Worm (Caenorhabditis elegans): ENCODE results near the gene F27D9.2.

DNA sequence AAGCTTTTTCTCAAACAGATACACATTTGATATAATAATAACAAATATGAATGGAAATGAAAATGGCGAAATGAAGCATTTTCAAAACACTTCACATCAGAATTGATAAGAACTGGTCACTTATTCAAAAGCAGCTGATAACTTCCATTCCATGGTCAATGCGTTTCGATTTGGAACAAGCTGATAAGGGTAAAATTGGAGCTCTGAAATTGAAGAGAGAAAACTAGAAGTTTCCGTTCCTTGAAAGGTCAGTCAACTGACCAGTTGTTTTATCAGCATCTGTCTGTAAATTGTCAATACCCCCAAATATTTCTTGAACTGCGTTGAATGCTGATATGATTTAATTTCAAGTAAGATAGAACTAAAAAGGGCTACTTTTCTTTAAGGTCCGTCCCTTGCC, 20.5 kb upstream of the F27D9.2 start:
- TF ChIP-seq snpc-4 (tag; optimal IDR thresholded peaks at IDR 0.05) (no peak), elt-3 (tag; optimal IDR thresholded peaks at IDR 0.05) (no peak), ZK546.5 (tag; optimal IDR thresholded peaks at IDR 0.05) (no peak), mab-5 (tag; optimal IDR thresholded peaks at IDR 0.05) (no peak), lsy-2 (tag; optimal IDR thresholded peaks at IDR 0.05) (no peak), fos-1 (tag; optimal IDR thresholded peaks at IDR 0.05) (no peak), nhr-25 (tag; optimal IDR thresholded peaks at IDR 0.05) (no peak), sma-9 (GFP tag; optimal IDR thresholded peaks at IDR 0.05) (no peak), sma-9 (tag; optimal IDR thresholded peaks at IDR 0.05) (no peak)

Data from whole organism, L2 larva.